Fruit fly (Drosophila melanogaster) whole organism, embryonic: Measurements from ENCODE around the gene moody.

Experiments
- Aef1 ChIP-seq: fragments of 200-800 bp; sonication (Bioruptor generic); IDR thresholded peaks from 3 replicates; pipeline ENCODE4 v1.3.6; 2022; ENCODE audit warnings: missing biosample characterization, missing genetic modification characterization
- Atf3 ChIP-seq: fragments of 200-800 bp; sonication (Bioruptor generic); optimal IDR thresholded peaks from 3 replicates; lab custom pipeline; 2016; ENCODE audit warnings: missing biosample characterization, missing genetic modification characterization
- Bgb ChIP-seq: fragments of 200-800 bp; sonication (Bioruptor generic); IDR thresholded peaks from 2 replicates; pipeline ENCODE4 v1.3.6; 2022; ENCODE audit warnings: missing biosample characterization, missing genetic modification characterization; ENCODE audit not compliant: partially characterized antibody
- CG10209 ChIP-seq: fragments of 200-800 bp; sonication (Bioruptor generic); optimal IDR thresholded peaks from 3 replicates; lab custom pipeline; 2017; ENCODE audit warnings: missing biosample characterization, mild to moderate bottlenecking, missing genetic modification characterization, missing genetic modification reagents
- CG10654 ChIP-seq: fragments of 200-800 bp; sonication (Bioruptor generic); optimal IDR thresholded peaks from 2 replicates; lab custom pipeline; 2016; ENCODE audit warnings: missing biosample characterization, missing genetic modification characterization
- CG12104 ChIP-seq: fragments of 200-800 bp; sonication (Bioruptor generic); optimal IDR thresholded peaks from 3 replicates; lab custom pipeline; 2016; ENCODE audit warnings: missing biosample characterization, missing genetic modification characterization
- CG12769 ChIP-seq: fragments of 200-800 bp; sonication (Bioruptor generic); optimal IDR thresholded peaks from 2 replicates; lab custom pipeline; 2019; ENCODE audit warnings: missing biosample characterization, mild to moderate bottlenecking, missing genetic modification characterization, moderate library complexity
- CG14860 ChIP-seq: fragments of 200-800 bp; sonication (Bioruptor generic); IDR thresholded peaks from 3 replicates; pipeline ENCODE4 v1.3.6; 2022; ENCODE audit warnings: missing biosample characterization, missing genetic modification characterization; ENCODE audit not compliant: partially characterized antibody
- CG17359 ChIP-seq: fragments of 200-800 bp; sonication (Bioruptor generic); optimal IDR thresholded peaks from 3 replicates; lab custom pipeline; 2018; ENCODE audit warnings: missing biosample characterization, mild to moderate bottlenecking, missing genetic modification characterization, moderate library complexity
- CG18619 ChIP-seq: fragments of 200-800 bp; sonication (Bioruptor generic); optimal IDR thresholded peaks from 3 replicates; lab custom pipeline; 2017; ENCODE audit warnings: missing biosample characterization, mild to moderate bottlenecking, missing genetic modification characterization
- CG43689 ChIP-seq: fragments of 200-800 bp; sonication (Bioruptor generic); IDR thresholded peaks from 2 replicates; pipeline ENCODE4 v1.3.6; 2022; ENCODE audit warnings: missing biosample characterization, missing genetic modification characterization
- CG4707 ChIP-seq: fragments of 200-800 bp; sonication (Bioruptor generic); optimal IDR thresholded peaks from 2 replicates; lab custom pipeline; 2018; ENCODE audit warnings: missing biosample characterization, mild to moderate bottlenecking, missing genetic modification characterization, moderate library complexity
- CG6175 ChIP-seq: fragments of 200-800 bp; sonication (Bioruptor generic); IDR thresholded peaks from 3 replicates; pipeline ENCODE4 v1.3.6; 2022; ENCODE audit warnings: missing biosample characterization, missing genetic modification characterization
- CG6765 ChIP-seq: fragments of 200-800 bp; sonication (Bioruptor generic); optimal IDR thresholded peaks from 3 replicates; lab custom pipeline; 2017; ENCODE audit warnings: missing biosample characterization, mild to moderate bottlenecking, missing genetic modification characterization
- CG7271 ChIP-seq: fragments of 200-800 bp; sonication (Bioruptor generic); optimal IDR thresholded peaks from 2 replicates; lab custom pipeline; 2018; ENCODE audit warnings: missing biosample characterization, mild to moderate bottlenecking, missing genetic modification characterization, moderate library complexity
- CG8478 ChIP-seq: fragments of >200 bp; optimal IDR thresholded peaks from 2 replicates; lab custom pipeline; 2018
- CTCF ChIP-seq: fragments of 200-800 bp; sonication (Bioruptor generic); optimal IDR thresholded peaks from 2 replicates; lab custom pipeline; 2017; ENCODE audit warnings: missing biosample characterization, mild to moderate bottlenecking, missing genetic modification characterization, moderate library complexity
- Dad ChIP-seq: fragments of 200-800 bp; sonication (Bioruptor generic); optimal IDR thresholded peaks from 3 replicates; lab custom pipeline; 2016; ENCODE audit warnings: missing biosample characterization, missing genetic modification characterization
- Doc2 ChIP-seq: fragments of 200-800 bp; sonication (Bioruptor generic); IDR thresholded peaks from 2 replicates; pipeline ENCODE4 v1.3.6; 2022; ENCODE audit warnings: missing biosample characterization, missing genetic modification characterization
- Hey ChIP-seq: fragments of 200-800 bp; sonication (Bioruptor generic); optimal IDR thresholded peaks from 3 replicates; lab custom pipeline; 2018; ENCODE audit warnings: missing biosample characterization, mild to moderate bottlenecking, missing genetic modification characterization
- Hr78 ChIP-seq, 2 experiments: fragments of 200-800 bp in 1 of 2; fragments of >200 bp in 1 of 2; sonication (Bioruptor generic) in 1 of 2; optimal IDR thresholded peaks; 2 replicates each; lab custom pipeline; 2017 to 2019; ENCODE audit warnings: missing biosample characterization in 2 of 2, missing genetic modification characterization in 2 of 2, mild to moderate bottlenecking in 1 of 2, moderate library complexity in 1 of 2
- Max ChIP-seq: fragments of 200-800 bp; sonication (Bioruptor generic); optimal IDR thresholded peaks from 2 replicates; lab custom pipeline; 2016; ENCODE audit warnings: missing biosample characterization, mild to moderate bottlenecking, missing genetic modification characterization
- Neu2 ChIP-seq: fragments of 200-800 bp; sonication (Bioruptor generic); optimal IDR thresholded peaks from 3 replicates; lab custom pipeline; 2016; ENCODE audit warnings: missing biosample characterization, missing genetic modification characterization, borderline replicate concordance
- NfI ChIP-seq: fragments of 200-800 bp; sonication (Bioruptor generic); optimal IDR thresholded peaks from 3 replicates; lab custom pipeline; 2018; ENCODE audit warnings: missing biosample characterization, mild to moderate bottlenecking, missing genetic modification characterization, moderate library complexity
- Optix ChIP-seq: fragments of 200-800 bp; sonication (Bioruptor generic); IDR thresholded peaks from 3 replicates; pipeline ENCODE4 v1.3.6; 2022; ENCODE audit warnings: missing biosample characterization, missing genetic modification characterization
- Scr ChIP-seq: fragments of 200-800 bp; sonication (Bioruptor generic); IDR thresholded peaks from 2 replicates; pipeline ENCODE4 v1.3.6; 2022; ENCODE audit warnings: missing biosample characterization, missing genetic modification characterization; ENCODE audit not compliant: partially characterized antibody
- Spps ChIP-seq: fragments of 200-800 bp; sonication (Bioruptor generic); optimal IDR thresholded peaks from 2 replicates; lab custom pipeline; 2018; ENCODE audit warnings: missing biosample characterization, mild to moderate bottlenecking, missing genetic modification characterization
- Tbp ChIP-seq: fragments of >200 bp; optimal IDR thresholded peaks from 2 replicates; lab custom pipeline; 2018; ENCODE audit warnings: missing biosample characterization, missing genetic modification characterization
- abd-A ChIP-seq: fragments of 200-800 bp; sonication (Bioruptor generic); optimal IDR thresholded peaks from 3 replicates; lab custom pipeline; 2019; ENCODE audit warnings: missing biosample characterization, mild to moderate bottlenecking, missing genetic modification characterization, moderate library complexity
- bcd ChIP-seq: fragments of 200-800 bp; sonication (Bioruptor generic); optimal IDR thresholded peaks from 2 replicates; lab custom pipeline; 2017; ENCODE audit warnings: missing biosample characterization, mild to moderate bottlenecking, missing genetic modification characterization
- bsh ChIP-seq, 2 experiments: fragments of 200-800 bp; sonication (Bioruptor generic); optimal IDR thresholded peaks; 2 replicates each; lab custom pipeline; 2017 to 2018; ENCODE audit warnings: mild to moderate bottlenecking in 2 of 2, missing biosample characterization in 2 of 2, missing genetic modification characterization in 2 of 2, moderate library complexity in 1 of 2
- dm ChIP-seq: fragments of 200-800 bp; sonication (Bioruptor generic); optimal IDR thresholded peaks from 3 replicates; lab custom pipeline; 2016; ENCODE audit warnings: missing biosample characterization, missing genetic modification characterization
- emc ChIP-seq: fragments of 200-800 bp; sonication (Bioruptor generic); optimal IDR thresholded peaks from 2 replicates; lab custom pipeline; 2016; ENCODE audit warnings: missing biosample characterization, missing genetic modification characterization
- esg ChIP-seq: fragments of 200-800 bp; sonication (Bioruptor generic); conservative IDR thresholded peaks from 2 replicates; pipeline ENCODE4 v1.3.6; 2022; ENCODE audit warnings: missing biosample characterization, missing genetic modification characterization
- exex ChIP-seq: fragments of 200-800 bp; sonication (Bioruptor generic); optimal IDR thresholded peaks from 4 replicates; lab custom pipeline; 2018; ENCODE audit warnings: missing biosample characterization, mild to moderate bottlenecking, missing genetic modification characterization, moderate library complexity
- fd102C ChIP-seq: fragments of 200-800 bp; sonication (Bioruptor generic); optimal IDR thresholded peaks from 2 replicates; lab custom pipeline; 2018; ENCODE audit warnings: missing biosample characterization, mild to moderate bottlenecking, missing genetic modification characterization, moderate library complexity
- fru ChIP-seq: fragments of >200 bp; optimal IDR thresholded peaks from 2 replicates; lab custom pipeline; 2017
- gsb ChIP-seq: fragments of 200-800 bp; sonication (Bioruptor generic); IDR thresholded peaks from 2 replicates; pipeline ENCODE4 v1.3.6; 2022; ENCODE audit warnings: missing biosample characterization, missing genetic modification characterization
- gsb-n ChIP-seq: fragments of 200-800 bp; sonication (Bioruptor generic); optimal IDR thresholded peaks from 3 replicates; lab custom pipeline; 2018; ENCODE audit warnings: missing biosample characterization, mild to moderate bottlenecking, missing genetic modification characterization
- her ChIP-seq: fragments of 200-800 bp; sonication (Bioruptor generic); optimal IDR thresholded peaks from 2 replicates; lab custom pipeline; 2016; ENCODE audit warnings: missing biosample characterization, missing genetic modification characterization
- oc ChIP-seq: fragments of 200-800 bp; sonication (Bioruptor generic); optimal IDR thresholded peaks from 2 replicates; lab custom pipeline; 2018; ENCODE audit warnings: missing biosample characterization, mild to moderate bottlenecking, missing genetic modification characterization, moderate library complexity
- odd ChIP-seq: fragments of 200-800 bp; sonication (Bioruptor generic); optimal IDR thresholded peaks from 2 replicates; lab custom pipeline; 2017; ENCODE audit warnings: missing biosample characterization, mild to moderate bottlenecking, missing genetic modification characterization
- p53 ChIP-seq: fragments of 200-800 bp; sonication (Bioruptor generic); optimal IDR thresholded peaks from 2 replicates; lab custom pipeline; 2016; ENCODE audit warnings: missing biosample characterization, missing genetic modification characterization
- ro ChIP-seq: fragments of 200-800 bp; sonication (Bioruptor generic); IDR thresholded peaks from 2 replicates; pipeline ENCODE4 v1.3.6; 2022; ENCODE audit warnings: missing biosample characterization, missing genetic modification characterization
- run ChIP-seq: fragments of 200-800 bp; sonication (Bioruptor generic); optimal IDR thresholded peaks from 3 replicates; lab custom pipeline; 2018; ENCODE audit warnings: missing biosample characterization, mild to moderate bottlenecking, missing genetic modification characterization
- seq ChIP-seq: fragments of 200-800 bp; sonication (Bioruptor generic); IDR thresholded peaks from 2 replicates; pipeline ENCODE4 v1.3.6; 2022; ENCODE audit warnings: missing biosample characterization, missing genetic modification characterization
- slou ChIP-seq: fragments of 200-800 bp; sonication (Bioruptor generic); optimal IDR thresholded peaks from 3 replicates; lab custom pipeline; 2016; ENCODE audit warnings: missing biosample characterization, missing genetic modification characterization
- tll ChIP-seq, 2 experiments: fragments of 200-800 bp in 1 of 2; fragments of >200 bp in 1 of 2; sonication (Bioruptor generic) in 1 of 2; optimal IDR thresholded peaks; 2 replicates each; lab custom pipeline; 2017 to 2019; ENCODE audit warnings: missing biosample characterization in 2 of 2, missing genetic modification characterization in 2 of 2, mild to moderate bottlenecking in 1 of 2, moderate library complexity in 1 of 2
- z ChIP-seq: fragments of 200-800 bp; sonication (Bioruptor generic); IDR thresholded peaks from 3 replicates; pipeline ENCODE4 v1.3.6; 2022; ENCODE audit warnings: missing biosample characterization, missing genetic modification characterization

moody gene

DNA sequence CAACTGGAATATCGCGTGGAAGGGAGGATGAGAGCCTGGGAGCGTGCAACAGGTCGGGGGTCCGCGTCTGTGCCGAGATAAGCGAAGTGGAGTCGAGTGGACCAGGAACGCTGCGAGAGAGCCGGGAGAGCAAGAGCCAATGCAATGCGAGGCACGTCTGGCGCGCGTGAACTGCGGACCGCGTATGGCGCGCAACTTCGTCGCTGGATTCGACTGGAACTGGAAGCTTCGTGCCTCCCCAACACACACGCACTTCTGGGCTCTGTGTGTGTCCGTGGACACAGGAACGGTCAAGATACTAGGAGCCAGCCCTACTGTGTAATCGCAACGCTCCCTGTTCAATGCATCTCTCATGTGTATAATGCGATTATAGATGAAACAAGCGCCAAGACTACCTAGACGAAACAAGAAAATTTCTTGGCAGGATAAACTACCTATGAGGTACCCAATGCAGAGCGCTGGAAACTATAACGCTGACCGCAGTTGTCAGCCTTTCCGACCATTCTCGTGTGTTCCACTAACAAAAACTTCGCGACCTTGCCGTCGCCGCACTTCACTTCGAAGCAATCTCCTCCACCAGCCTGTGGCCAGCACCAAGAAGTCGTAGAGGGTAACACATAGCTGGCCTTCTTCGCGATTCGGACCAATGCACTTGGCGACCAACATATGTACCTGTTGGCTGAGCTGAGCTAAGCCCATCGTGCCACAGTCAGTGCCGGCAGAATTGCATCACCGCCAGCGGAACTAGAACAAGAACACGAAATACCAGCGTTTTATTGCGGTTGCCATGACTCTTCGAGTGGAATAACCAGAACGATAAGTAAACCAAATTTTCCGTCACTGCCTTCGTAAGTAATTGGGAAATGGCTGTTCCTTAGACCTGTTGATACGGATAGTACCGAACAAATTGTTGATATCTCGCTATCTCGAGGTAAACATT, 22.2 kb upstream of the moody start, which contains the start of gene Rtca (continued):
- TF ChIP-seq CG10209 (GFP tag; lab: Kevin White, UChicago) (peak; percentile 66), Atf3 (GFP tag; lab: Kevin White, UChicago) (no peak), slou (GFP tag; lab: Kevin White, UChicago) (no peak), odd (peak; percentile 54), emc (GFP tag; lab: Kevin White, UChicago) (peak; percentile 15), bsh (GFP tag; optimal IDR thresholded peaks at IDR 0.05; lab: Kevin White, UChicago) (peak; percentile 66 to 75), oc (tag; lab: Kevin White, UChicago) (no peak), CG43689 (peak; percentile 51; the same call in 1 of the 2 replicates), Hey (tag; lab: Kevin White, UChicago) (no peak), p53 (peak; percentile 7), ro (GFP tag; lab: Robert Waterston, UW) (0 out of 2 replicates have a peak, but pooled peaks have one; percentile 11), CTCF (GFP tag; lab: Kevin White, UChicago) (no peak), tll (GFP tag; optimal IDR thresholded peaks at IDR 0.05; lab: Kevin White, UChicago) (peak in 1 of 2 experiments; percentile 17), esg (GFP tag; lab: Robert Waterston, UW) (peak; percentile 72), CG8478 (lab: Kevin White, UChicago) (no peak), dm (GFP tag; lab: Kevin White, UChicago) (no peak), seq (GFP tag; lab: Robert Waterston, UW) (peak; percentile 59), CG7271 (no peak), Bgb (GFP tag; lab: Robert Waterston, UW) (no peak), CG10654 (GFP tag; lab: Kevin White, UChicago) (peak; percentile 56), CG12769 (tag; lab: Kevin White, UChicago) (peak; percentile 75), CG18619 (GFP tag; lab: Kevin White, UChicago) (peak; percentile 70), abd-A (tag; lab: Kevin White, UChicago) (peak; percentile 6), Doc2 (no peak), CG17359 (peak; percentile 58), bcd (GFP tag; lab: Kevin White, UChicago) (peak; percentile 72), z (GFP tag; lab: Robert Waterston, UW) (no peak), CG14860 (GFP tag; lab: Robert Waterston, UW) (no peak), Dad (peak; percentile 56), Neu2 (GFP tag; lab: Kevin White, UChicago) (no peak), CG6175 (GFP tag; lab: Robert Waterston, UW) (0 out of 3 replicates have a peak, but pooled peaks have one; percentile 30), run (no peak), fd102C (GFP tag; lab: Kevin White, UChicago) (no peak), gsb (GFP tag; lab: Robert Waterston, UW) (peak; percentile 57), Scr (GFP tag; lab: Robert Waterston, UW) (no peak), CG12104 (peak; percentile 48), NfI (peak; percentile 77), Hr78 (GFP tag; optimal IDR thresholded peaks at IDR 0.05; lab: Kevin White, UChicago) (no peak), exex (no peak), fru (lab: Kevin White, UChicago) (no peak), Spps (no peak), Optix (GFP tag; lab: Robert Waterston, UW) (peak; percentile 65; the same call in 1 of the 3 replicates), Tbp (GFP tag; lab: Kevin White, UChicago) (no peak), gsb-n (no peak), Max (peak; percentile 58), CG4707 (GFP tag; lab: Kevin White, UChicago) (no peak), her (peak; percentile 86), CG6765 (GFP tag; lab: Kevin White, UChicago) (peak; percentile 58), Aef1 (GFP tag; lab: Robert Waterston, UW) (peak; percentile 68)
